Worm (Caenorhabditis elegans): ENCODE data around the gene mog-3.

ce11 chrIII:5263299-5263993 is 45.0 kb upstream of the mog-3 start, which contains the start of the genes C34E10.9 and hap-1:
- no peak for TF ChIP-seq nhr-237 (tag; optimal IDR thresholded peaks at IDR 0.05)
- no peak for TF ChIP-seq tbx-8 (GFP tag; optimal IDR thresholded peaks at IDR 0.05)
- TF ChIP-seq mep-1 (tag; optimal IDR thresholded peaks at IDR 0.05) = no peak
- TF ChIP-seq elt-3 (tag; optimal IDR thresholded peaks at IDR 0.05) = no peak
- TF ChIP-seq unc-120 (tag; optimal IDR thresholded peaks at IDR 0.05; ENCODE audit: poor library complexity, severe bottlenecking) = no peak
- TF ChIP-seq unc-62 (GFP tag; optimal IDR thresholded peaks at IDR 0.05) = no peak
- no peak for TF ChIP-seq pha-4 (tag; optimal IDR thresholded peaks at IDR 0.05)
